Fruit fly (Drosophila melanogaster) Kc167 (cell line): Measurements from ENCODE around the gene Itgbn.

Source experiments
- Myc ChIP-seq: fragments of >200 bp; optimal IDR thresholded peaks from 2 replicates; lab custom pipeline; 2017; ENCODE audit warnings: missing external identifiers
- Sin3A ChIP-seq: fragments of >200 bp; optimal IDR thresholded peaks from 2 replicates; lab custom pipeline; 2018; ENCODE audit warnings: missing external identifiers
- h ChIP-seq: fragments of >200 bp; optimal IDR thresholded peaks from 3 replicates; lab custom pipeline; 2018; ENCODE audit warnings: missing external identifiers
- insv ChIP-seq: fragments of >200 bp; optimal IDR thresholded peaks from 3 replicates; lab custom pipeline; 2018; ENCODE audit warnings: missing external identifiers
- psq ChIP-seq: fragments of >200 bp; optimal IDR thresholded peaks from 2 replicates; lab custom pipeline; 2017; ENCODE audit warnings: missing external identifiers
- ttk ChIP-seq: sonication (Bioruptor generic); optimal IDR thresholded peaks from 2 replicates; lab custom pipeline; 2017; ENCODE audit warnings: missing external identifiers

Itgbn gene

dm6 chr2L:21040719-21041118 is 12.1 kb upstream of the Itgbn start:
- TF ChIP-seq Sin3A (lab: Kevin White, UChicago) (no peak), psq (lab: Kevin White, UChicago) (no peak), insv (lab: Kevin White, UChicago) (no peak), ttk (lab: Kevin White, UChicago) (no peak), h (lab: Kevin White, UChicago) (no peak), Myc (lab: Kevin White, UChicago) (no peak)

dm6 chr2L:21051873-21052736 is 728 bp upstream of the Itgbn start, which contains the start of gene CG42238:
CG42238 (minus strand) TSS chr2L:21052164.
- no peak for TF ChIP-seq Myc (lab: Kevin White, UChicago)
- no peak for TF ChIP-seq h (lab: Kevin White, UChicago)

dm6 chr2L:21053623-21054022 is 790 bp downstream of the Itgbn start:
- TF ChIP-seq Sin3A (lab: Kevin White, UChicago) (no peak), ttk (lab: Kevin White, UChicago) (no peak), psq (lab: Kevin White, UChicago) (no peak)

dm6 chr2L:21061591-21061990 is 8.8 kb downstream of the Itgbn start:
- TF ChIP-seq ttk (lab: Kevin White, UChicago) (no peak), Sin3A (lab: Kevin White, UChicago) (no peak), h (lab: Kevin White, UChicago) (no peak), psq (lab: Kevin White, UChicago) (no peak), insv (lab: Kevin White, UChicago) (no peak), Myc (lab: Kevin White, UChicago) (no peak)

- TF ChIP-seq Myc (lab: Kevin White, UChicago) (no peak), psq (lab: Kevin White, UChicago) (no peak), insv (lab: Kevin White, UChicago) (no peak), ttk (lab: Kevin White, UChicago) (no peak), Sin3A (lab: Kevin White, UChicago) (no peak), h (lab: Kevin White, UChicago) (no peak)
Measured at dm6 chr2L:21062611-21063010, 9.8 kb downstream of the Itgbn start.

dm6 chr2L:21065889-21066288 is 13.1 kb downstream of the Itgbn start:
- TF ChIP-seq ttk (lab: Kevin White, UChicago) (no peak), h (lab: Kevin White, UChicago) (no peak), Myc (lab: Kevin White, UChicago) (no peak), psq (lab: Kevin White, UChicago) (no peak), Sin3A (lab: Kevin White, UChicago) (no peak), insv (lab: Kevin White, UChicago) (no peak)

DNA sequence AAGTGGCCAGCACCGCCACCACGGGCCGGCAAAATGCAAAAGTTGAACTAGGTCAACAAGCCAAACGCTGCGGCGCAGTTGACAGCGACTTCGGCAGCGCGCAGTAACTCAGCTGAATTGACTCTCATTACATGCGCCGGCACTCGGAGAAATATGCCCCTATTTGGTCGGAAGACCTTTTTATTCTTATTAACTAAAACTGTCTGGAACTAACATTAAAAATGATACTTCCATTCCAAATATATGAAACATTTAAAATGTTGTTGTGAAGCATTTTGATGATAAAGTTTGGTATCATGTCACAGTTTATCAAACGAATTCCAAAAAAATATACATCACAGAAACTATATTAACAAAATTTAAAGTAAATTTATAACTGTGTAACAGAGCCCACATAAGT is 14.3 kb downstream of the Itgbn start:
- TF ChIP-seq insv (lab: Kevin White, UChicago) (no peak), Myc (lab: Kevin White, UChicago) (no peak), psq (lab: Kevin White, UChicago) (no peak), h (lab: Kevin White, UChicago) (no peak), Sin3A (lab: Kevin White, UChicago) (no peak), ttk (lab: Kevin White, UChicago) (no peak)

dm6 chr2L:21069776-21070175 is 16.9 kb downstream of the Itgbn start:
- TF ChIP-seq Myc (lab: Kevin White, UChicago) (no peak), ttk (lab: Kevin White, UChicago) (no peak), insv (lab: Kevin White, UChicago) (no peak), Sin3A (lab: Kevin White, UChicago) (no peak), psq (lab: Kevin White, UChicago) (no peak), h (lab: Kevin White, UChicago) (no peak)

DNA sequence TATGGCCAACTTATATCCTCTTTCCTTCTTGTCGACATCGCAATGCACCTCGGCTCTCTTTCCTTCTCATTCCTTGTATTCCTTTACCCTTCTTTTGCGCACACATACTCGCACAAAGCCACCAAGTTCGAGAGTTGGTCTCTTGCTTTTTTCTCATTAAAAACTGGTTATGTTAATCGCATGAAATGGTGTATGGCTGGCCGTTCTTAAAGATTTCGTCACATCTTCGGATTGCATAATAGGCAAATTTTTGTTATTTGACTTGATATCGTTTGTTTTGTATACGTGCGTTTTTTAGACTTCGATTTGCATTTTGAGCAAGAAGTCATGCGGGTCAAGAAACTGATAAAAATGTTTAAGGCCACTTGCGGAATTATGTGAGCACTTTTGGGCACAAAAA is 18.0 kb downstream of the Itgbn start:
- TF ChIP-seq ttk (lab: Kevin White, UChicago) (no peak), h (lab: Kevin White, UChicago) (no peak), insv (lab: Kevin White, UChicago) (no peak), Sin3A (lab: Kevin White, UChicago) (no peak), Myc (lab: Kevin White, UChicago) (no peak), psq (lab: Kevin White, UChicago) (no peak)

- TF ChIP-seq Sin3A (lab: Kevin White, UChicago) = no peak
- TF ChIP-seq Myc (lab: Kevin White, UChicago) = no peak
- no peak for TF ChIP-seq psq (lab: Kevin White, UChicago)
- TF ChIP-seq insv (lab: Kevin White, UChicago) = no peak
- no peak for TF ChIP-seq ttk (lab: Kevin White, UChicago)
- TF ChIP-seq h (lab: Kevin White, UChicago) = no peak
Measured at dm6 chr2L:21071435-21071834, 18.6 kb downstream of the Itgbn start, which contains the start of gene CG9265. CG9265 (minus strand) TSS chr2L:21071502.

DNA sequence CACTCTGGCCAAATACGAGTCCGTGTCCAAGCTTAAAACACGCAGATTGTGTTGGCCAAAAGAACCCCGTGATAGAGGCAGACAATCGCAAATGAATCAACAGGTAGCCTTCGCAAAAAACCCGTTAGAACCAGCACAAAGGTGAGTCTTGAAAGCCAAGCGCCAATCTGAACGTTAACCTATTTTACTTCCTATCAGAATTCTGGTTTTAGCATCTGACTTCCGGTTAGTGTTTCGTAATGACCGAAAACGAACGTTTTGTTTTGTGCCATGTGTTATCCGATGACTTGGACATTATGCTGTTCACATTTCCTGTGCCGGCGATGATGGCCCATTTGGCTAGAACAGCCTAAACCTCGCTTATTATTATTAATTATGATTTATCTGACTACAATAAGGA is 19.6 kb downstream of the Itgbn start:
- TF ChIP-seq Myc (lab: Kevin White, UChicago) (no peak), h (lab: Kevin White, UChicago) (no peak), ttk (lab: Kevin White, UChicago) (no peak), Sin3A (lab: Kevin White, UChicago) (no peak), psq (lab: Kevin White, UChicago) (no peak), insv (lab: Kevin White, UChicago) (no peak)
